Fruit fly (Drosophila melanogaster) whole organism, embryonic: ENCODE results near the gene CG7231.

ENCODE experiments used
- Abd-B ChIP-seq: fragments of 200-800 bp; sonication (Bioruptor generic); optimal IDR thresholded peaks from 2 replicates; lab custom pipeline; 2018; ENCODE audit warnings: missing biosample characterization, mild to moderate bottlenecking, missing genetic modification characterization, moderate library complexity
- CG10431 ChIP-seq: fragments of 200-800 bp; sonication (Bioruptor generic); optimal IDR thresholded peaks from 3 replicates; lab custom pipeline; 2018; ENCODE audit warnings: missing biosample characterization, mild to moderate bottlenecking, missing genetic modification characterization
- CG10543 ChIP-seq: fragments of 200-800 bp; sonication (Bioruptor generic); optimal IDR thresholded peaks from 3 replicates; lab custom pipeline; 2017; ENCODE audit warnings: missing biosample characterization, mild to moderate bottlenecking, missing genetic modification characterization, moderate library complexity
- CG1602 ChIP-seq: fragments of 200-800 bp; sonication (Bioruptor generic); optimal IDR thresholded peaks from 3 replicates; lab custom pipeline; 2016; ENCODE audit warnings: missing biosample characterization, missing genetic modification characterization
- CG16779 ChIP-seq: fragments of 200-800 bp; sonication (Bioruptor generic); IDR thresholded peaks from 2 replicates; pipeline ENCODE4 v1.3.6; 2022; ENCODE audit warnings: missing biosample characterization, missing genetic modification characterization
- CG17361 ChIP-seq: fragments of 200-800 bp; sonication (Bioruptor generic); IDR thresholded peaks from 3 replicates; pipeline ENCODE4 v1.3.6; 2022; ENCODE audit warnings: missing biosample characterization, missing genetic modification characterization
- CG2889 ChIP-seq: fragments of 200-800 bp; sonication (Bioruptor generic); IDR thresholded peaks from 3 replicates; pipeline ENCODE4 v1.3.6; 2022; ENCODE audit warnings: missing biosample characterization, missing genetic modification characterization
- CG30431 ChIP-seq: fragments of 200-800 bp; sonication (Bioruptor generic); optimal IDR thresholded peaks from 2 replicates; lab custom pipeline; 2017; ENCODE audit warnings: missing biosample characterization, missing genetic modification characterization
- CG3163 ChIP-seq: fragments of 200-800 bp; sonication (Bioruptor generic); optimal IDR thresholded peaks from 3 replicates; lab custom pipeline; 2016; ENCODE audit warnings: missing biosample characterization, missing genetic modification characterization
- CG3847 ChIP-seq: fragments of 200-800 bp; sonication (Bioruptor generic); IDR thresholded peaks from 2 replicates; pipeline ENCODE4 v1.3.6; 2022; ENCODE audit warnings: missing biosample characterization, missing genetic modification characterization
- CG3995 ChIP-seq: fragments of 200-800 bp; sonication (Bioruptor generic); optimal IDR thresholded peaks from 3 replicates; lab custom pipeline; 2016; ENCODE audit warnings: missing biosample characterization, missing genetic modification characterization
- CG5245 ChIP-seq: fragments of 200-800 bp; sonication (Bioruptor generic); optimal IDR thresholded peaks from 3 replicates; lab custom pipeline; 2016; ENCODE audit warnings: missing biosample characterization, missing genetic modification characterization
- CG6765 ChIP-seq: fragments of 200-800 bp; sonication (Bioruptor generic); optimal IDR thresholded peaks from 3 replicates; lab custom pipeline; 2017; ENCODE audit warnings: missing biosample characterization, mild to moderate bottlenecking, missing genetic modification characterization
- CG6791 ChIP-seq: fragments of 200-800 bp; sonication (Bioruptor generic); IDR thresholded peaks from 3 replicates; pipeline ENCODE4 v1.3.6; 2022; ENCODE audit warnings: missing biosample characterization, missing genetic modification characterization; ENCODE audit not compliant: partially characterized antibody
- CG6813 ChIP-seq: fragments of 200-800 bp; sonication (Bioruptor generic); optimal IDR thresholded peaks from 2 replicates; lab custom pipeline; 2017; ENCODE audit warnings: missing biosample characterization, missing genetic modification characterization, mild to moderate bottlenecking, moderate library complexity, missing genetic modification reagents
- CG7556 ChIP-seq: fragments of 200-800 bp; sonication (Bioruptor generic); optimal IDR thresholded peaks from 2 replicates; lab custom pipeline; 2017; ENCODE audit warnings: missing biosample characterization, mild to moderate bottlenecking, missing genetic modification characterization
- CG7786 ChIP-seq: fragments of 200-800 bp; sonication (Bioruptor generic); optimal IDR thresholded peaks from 2 replicates; lab custom pipeline; 2016; ENCODE audit warnings: missing biosample characterization, missing genetic modification characterization
- CG8089 ChIP-seq: fragments of 200-800 bp; sonication (Bioruptor generic); optimal IDR thresholded peaks from 3 replicates; lab custom pipeline; 2016; ENCODE audit warnings: missing biosample characterization, missing genetic modification characterization
- CG8281 ChIP-seq: fragments of 200-800 bp; sonication (Bioruptor generic); optimal IDR thresholded peaks from 2 replicates; lab custom pipeline; 2018; ENCODE audit warnings: missing biosample characterization, mild to moderate bottlenecking, missing genetic modification characterization, moderate library complexity
- CG9727 ChIP-seq: fragments of 200-800 bp; sonication (Bioruptor generic); optimal IDR thresholded peaks from 3 replicates; lab custom pipeline; 2017; ENCODE audit warnings: missing biosample characterization, mild to moderate bottlenecking, missing genetic modification characterization
- Deaf1 ChIP-seq: fragments of 200-800 bp; optimal IDR thresholded peaks from 3 replicates; lab custom pipeline; 2019; ENCODE audit warnings: missing biosample characterization, mild to moderate bottlenecking, missing genetic modification characterization, moderate library complexity
- Dfd ChIP-seq, 2 experiments: fragments of >200 bp; optimal IDR thresholded peaks; 2 replicates each; lab custom pipeline; 2017; ENCODE audit warnings: missing biosample characterization in 2 of 2, missing genetic modification characterization in 2 of 2
- Doc3 ChIP-seq: fragments of 200-800 bp; sonication (Bioruptor generic); IDR thresholded peaks from 3 replicates; pipeline ENCODE4 v1.3.6; 2022; ENCODE audit warnings: missing biosample characterization, missing genetic modification characterization; ENCODE audit not compliant: partially characterized antibody
- Fer1 ChIP-seq: fragments of 200-800 bp; sonication (Bioruptor generic); optimal IDR thresholded peaks from 2 replicates; lab custom pipeline; 2017; ENCODE audit warnings: missing biosample characterization, mild to moderate bottlenecking, missing genetic modification characterization
- Fer3 ChIP-seq: fragments of 200-800 bp; sonication (Bioruptor generic); optimal IDR thresholded peaks from 2 replicates; lab custom pipeline; 2018; ENCODE audit warnings: missing biosample characterization, mild to moderate bottlenecking, missing genetic modification characterization, moderate library complexity
- Hey ChIP-seq: fragments of 200-800 bp; sonication (Bioruptor generic); optimal IDR thresholded peaks from 3 replicates; lab custom pipeline; 2018; ENCODE audit warnings: missing biosample characterization, mild to moderate bottlenecking, missing genetic modification characterization
- Hr39 ChIP-seq: fragments of >200 bp; optimal IDR thresholded peaks from 2 replicates; lab custom pipeline; 2017
- Myb ChIP-seq: fragments of 200-800 bp; sonication (Bioruptor generic); optimal IDR thresholded peaks from 2 replicates; lab custom pipeline; 2016; ENCODE audit warnings: missing biosample characterization, missing genetic modification characterization
- Opbp ChIP-seq: fragments of 200-800 bp; sonication (Bioruptor generic); IDR thresholded peaks from 3 replicates; pipeline ENCODE4 v1.3.6; 2022; ENCODE audit warnings: missing biosample characterization, missing genetic modification characterization; ENCODE audit not compliant: partially characterized antibody
- Rfx ChIP-seq: fragments of 200-800 bp; sonication (Bioruptor generic); IDR thresholded peaks from 2 replicates; pipeline ENCODE4 v1.3.6; 2022; ENCODE audit warnings: missing biosample characterization, missing genetic modification characterization
- Sin3A ChIP-seq: fragments of >200 bp; optimal IDR thresholded peaks from 2 replicates; lab custom pipeline; 2018
- Sry-δ ChIP-seq: fragments of 200-800 bp; sonication (Bioruptor generic); optimal IDR thresholded peaks from 2 replicates; lab custom pipeline; 2016; ENCODE audit warnings: missing biosample characterization, missing genetic modification characterization
- Stat92E ChIP-seq, 3 experiments: fragments of >200 bp in 2 of 3; fragments of 200-800 bp in 1 of 3; sonication (Bioruptor generic) in 1 of 3; optimal IDR thresholded peaks; 2 replicates each; lab custom pipeline; 2017 to 2019; ENCODE audit warnings: missing biosample characterization in 3 of 3, missing genetic modification characterization in 3 of 3, mild to moderate bottlenecking in 1 of 3, moderate library complexity in 1 of 3
- Taf1 ChIP-seq: fragments of 200-800 bp; sonication (Bioruptor generic); IDR thresholded peaks from 2 replicates; pipeline ENCODE4 v1.3.6; 2022; ENCODE audit warnings: missing biosample characterization, missing genetic modification characterization
- bcd ChIP-seq: fragments of 200-800 bp; sonication (Bioruptor generic); optimal IDR thresholded peaks from 2 replicates; lab custom pipeline; 2017; ENCODE audit warnings: missing biosample characterization, mild to moderate bottlenecking, missing genetic modification characterization
- cg ChIP-seq: fragments of 200-800 bp; sonication (Bioruptor generic); optimal IDR thresholded peaks from 3 replicates; lab custom pipeline; 2019; ENCODE audit warnings: missing biosample characterization, mild to moderate bottlenecking, missing genetic modification characterization, moderate library complexity
- cwo ChIP-seq: fragments of 200-800 bp; sonication (Bioruptor generic); optimal IDR thresholded peaks from 3 replicates; lab custom pipeline; 2017; ENCODE audit warnings: missing biosample characterization, missing genetic modification characterization, mild to moderate bottlenecking, moderate library complexity, missing genetic modification reagents
- fd3F ChIP-seq: fragments of 200-800 bp; sonication (Bioruptor generic); optimal IDR thresholded peaks from 2 replicates; lab custom pipeline; 2018; ENCODE audit warnings: missing biosample characterization, mild to moderate bottlenecking, missing genetic modification characterization, moderate library complexity
- gt ChIP-seq: fragments of 200-800 bp; sonication (Bioruptor generic); IDR thresholded peaks from 2 replicates; pipeline ENCODE4 v1.3.6; 2022; ENCODE audit warnings: missing biosample characterization, missing genetic modification characterization
- her ChIP-seq: fragments of 200-800 bp; sonication (Bioruptor generic); optimal IDR thresholded peaks from 2 replicates; lab custom pipeline; 2016; ENCODE audit warnings: missing biosample characterization, missing genetic modification characterization
- hkb ChIP-seq, 2 experiments: fragments of 200-800 bp in 1 of 2; fragments of >200 bp in 1 of 2; sonication (Bioruptor generic) in 1 of 2; IDR thresholded peaks in 1 of 2; optimal IDR thresholded peaks in 1 of 2; 2 replicates each; pipeline versions ENCODE4 v1.3.6 to Lab custom; 2017 to 2022; ENCODE audit warnings: missing biosample characterization in 1 of 2, missing genetic modification characterization in 1 of 2
- hth ChIP-seq: fragments of >200 bp; optimal IDR thresholded peaks from 2 replicates; lab custom pipeline; 2017; ENCODE audit warnings: inconsistent platforms
- lmd ChIP-seq: fragments of 200-800 bp; sonication (Bioruptor generic); IDR thresholded peaks from 2 replicates; pipeline ENCODE4 v1.3.6; 2022; ENCODE audit warnings: missing biosample characterization, missing genetic modification characterization
- lov ChIP-seq, 2 experiments: fragments of 200-800 bp in 1 of 2; fragments of >200 bp in 1 of 2; sonication (Bioruptor generic) in 1 of 2; IDR thresholded peaks in 1 of 2; optimal IDR thresholded peaks in 1 of 2; 2 replicates in 1 of 2; 3 replicates in 1 of 2; pipeline versions ENCODE4 v1.3.6 to Lab custom; 2017 to 2022; ENCODE audit warnings: missing biosample characterization in 1 of 2, missing genetic modification characterization in 1 of 2
- nau ChIP-seq: fragments of 200-800 bp; sonication (Bioruptor generic); optimal IDR thresholded peaks from 3 replicates; lab custom pipeline; 2017; ENCODE audit warnings: missing biosample characterization, mild to moderate bottlenecking, missing genetic modification characterization, missing genetic modification reagents
- org-1 ChIP-seq: fragments of 200-800 bp; sonication (Bioruptor generic); optimal IDR thresholded peaks from 2 replicates; lab custom pipeline; 2017; ENCODE audit warnings: missing biosample characterization, missing genetic modification characterization
- phol ChIP-seq: fragments of 200-800 bp; sonication (Bioruptor generic); optimal IDR thresholded peaks from 3 replicates; lab custom pipeline; 2018; ENCODE audit warnings: missing biosample characterization, mild to moderate bottlenecking, missing genetic modification characterization, moderate library complexity
- run ChIP-seq: fragments of 200-800 bp; sonication (Bioruptor generic); optimal IDR thresholded peaks from 3 replicates; lab custom pipeline; 2018; ENCODE audit warnings: missing biosample characterization, mild to moderate bottlenecking, missing genetic modification characterization
- tll ChIP-seq, 2 experiments: fragments of 200-800 bp in 1 of 2; fragments of >200 bp in 1 of 2; sonication (Bioruptor generic) in 1 of 2; optimal IDR thresholded peaks; 2 replicates each; lab custom pipeline; 2017 to 2019; ENCODE audit warnings: missing biosample characterization in 2 of 2, missing genetic modification characterization in 2 of 2, mild to moderate bottlenecking in 1 of 2, moderate library complexity in 1 of 2
- vvl ChIP-seq: fragments of 200-800 bp; sonication (Bioruptor generic); IDR thresholded peaks from 2 replicates; pipeline ENCODE4 v1.3.6; 2022; ENCODE audit warnings: missing biosample characterization, missing genetic modification characterization

Gene CG7231

dm6 chr2L:7976738-7977137 lies 7.0 kb upstream of the CG7231 start (continued):
- TF ChIP-seq CG1602 (GFP tag; lab: Kevin White, UChicago), result no peak
- peak; percentile 57 for TF ChIP-seq Deaf1 (tag; lab: Kevin White, UChicago)
- no peak for TF ChIP-seq org-1 (GFP tag; lab: Kevin White, UChicago)
- TF ChIP-seq Sin3A, result no peak
- no peak for TF ChIP-seq CG6765 (GFP tag; lab: Kevin White, UChicago)
- no peak for TF ChIP-seq Fer3
- no peak for TF ChIP-seq CG7786 (GFP tag; lab: Kevin White, UChicago)
- 0 out of 3 replicates have a peak, but pooled peaks have one; percentile 32 for TF ChIP-seq Opbp (GFP tag; lab: Robert Waterston, UW)
- no peak for TF ChIP-seq CG10431 (GFP tag; lab: Kevin White, UChicago)
- TF ChIP-seq lmd, result no peak
- no peak for TF ChIP-seq Sry-δ (GFP tag; lab: Kevin White, UChicago)
- no peak for TF ChIP-seq CG3847
- no peak for TF ChIP-seq run (tag; lab: Kevin White, UChicago)
- no peak for TF ChIP-seq tll (GFP tag; optimal IDR thresholded peaks at IDR 0.05; lab: Kevin White, UChicago)
- no peak for TF ChIP-seq Myb
- TF ChIP-seq CG6791 (GFP tag; lab: Robert Waterston, UW), result 0 out of 3 replicates have a peak, but pooled peaks have one; percentile 16
- no peak for TF ChIP-seq bcd (GFP tag; lab: Kevin White, UChicago)
- TF ChIP-seq hth, result no peak
- no peak for TF ChIP-seq lov (optimal IDR thresholded peaks at IDR 0.05; lab: Kevin White, UChicago)
- 0 out of 3 replicates have a peak, but pooled peaks have one; percentile 45 for TF ChIP-seq lov (GFP tag; IDR thresholded peaks at IDR 0.05; lab: Robert Waterston, UW)
- peak; percentile 96 for TF ChIP-seq Hr39 (lab: Kevin White, UChicago)
- peak; percentile 73 for TF ChIP-seq cwo (GFP tag; lab: Kevin White, UChicago)
- TF ChIP-seq Stat92E (GFP tag; optimal IDR thresholded peaks at IDR 0.05; lab: Kevin White, UChicago), result peak in 1 of 3 experiments; percentile 90
- no peak for TF ChIP-seq CG30431 (GFP tag; lab: Kevin White, UChicago)
- TF ChIP-seq CG2889 (GFP tag; lab: Robert Waterston, UW), result no peak
- TF ChIP-seq Rfx (GFP tag; lab: Robert Waterston, UW), result peak; percentile 30; the same call in 1 of the 2 replicates
- TF ChIP-seq Fer1 (GFP tag; lab: Kevin White, UChicago), result no peak
- no peak for TF ChIP-seq CG6813 (GFP tag; lab: Kevin White, UChicago)
- no peak for TF ChIP-seq Taf1 (GFP tag; lab: Robert Waterston, UW)
- peak; percentile 43 to 91 for TF ChIP-seq Dfd (GFP tag; optimal IDR thresholded peaks at IDR 0.05; lab: Kevin White, UChicago)
- peak; percentile 15 for TF ChIP-seq CG3163
- no peak for TF ChIP-seq CG16779
- no peak for TF ChIP-seq gt (GFP tag; lab: Robert Waterston, UW)
- no peak for TF ChIP-seq CG8089
- no peak for TF ChIP-seq CG5245 (GFP tag; lab: Kevin White, UChicago)
- TF ChIP-seq CG9727 (GFP tag; lab: Kevin White, UChicago), result no peak
- TF ChIP-seq nau (GFP tag; lab: Kevin White, UChicago), result no peak
- no peak for TF ChIP-seq vvl (GFP tag; lab: Robert Waterston, UW)
- TF ChIP-seq her (GFP tag; lab: Kevin White, UChicago), result peak; percentile 5
- no peak for TF ChIP-seq Doc3
- no peak for TF ChIP-seq Hey (tag; lab: Kevin White, UChicago)
- TF ChIP-seq hkb (optimal IDR thresholded peaks at IDR 0.05; lab: Kevin White, UChicago), result no peak
- 0 out of 2 replicates have a peak, but pooled peaks have one; percentile 11 for TF ChIP-seq hkb (GFP tag; IDR thresholded peaks at IDR 0.05; lab: Robert Waterston, UW)
- no peak for TF ChIP-seq CG8281 (tag; lab: Kevin White, UChicago)
- no peak for TF ChIP-seq CG7556 (GFP tag; lab: Kevin White, UChicago)
- no peak for TF ChIP-seq Abd-B
- no peak for TF ChIP-seq phol (tag; lab: Kevin White, UChicago)
- TF ChIP-seq CG17361 (GFP tag; lab: Robert Waterston, UW), result no peak
- no peak for TF ChIP-seq CG3995 (GFP tag; lab: Kevin White, UChicago)
- peak; percentile 91 for TF ChIP-seq cg (GFP tag; lab: Kevin White, UChicago)
- peak; percentile 23 for TF ChIP-seq CG10543 (GFP tag; lab: Kevin White, UChicago)
- no peak for TF ChIP-seq fd3F (GFP tag; lab: Kevin White, UChicago)
